Fruit fly (Drosophila melanogaster) whole organism, embryonic: ENCODE results near the gene CG3815.

Source experiments
- Atf3 ChIP-seq: fragments of 200-800 bp; sonication (Bioruptor generic); optimal IDR thresholded peaks from 3 replicates; lab custom pipeline; 2016; ENCODE audit warnings: missing biosample characterization, missing genetic modification characterization
- Awh ChIP-seq: fragments of 200-800 bp; sonication (Bioruptor generic); IDR thresholded peaks from 2 replicates; pipeline ENCODE4, ENCODE4 v1.3.6; 2022; ENCODE audit warnings: missing biosample characterization, missing genetic modification characterization
- CG10543 ChIP-seq: fragments of 200-800 bp; sonication (Bioruptor generic); optimal IDR thresholded peaks from 3 replicates; lab custom pipeline; 2017; ENCODE audit warnings: missing biosample characterization, mild to moderate bottlenecking, missing genetic modification characterization, moderate library complexity
- CG11085 ChIP-seq: fragments of 200-800 bp; sonication (Bioruptor generic); IDR thresholded peaks from 2 replicates; pipeline ENCODE4 v1.3.6; 2022; ENCODE audit warnings: missing biosample characterization, missing genetic modification characterization
- CG12744 ChIP-seq: fragments of 200-800 bp; sonication (Bioruptor generic); optimal IDR thresholded peaks from 2 replicates; lab custom pipeline; 2016; ENCODE audit warnings: missing biosample characterization, missing genetic modification characterization
- CG13424 ChIP-seq: fragments of 200-800 bp; sonication (Bioruptor generic); optimal IDR thresholded peaks from 2 replicates; lab custom pipeline; 2019; ENCODE audit warnings: missing biosample characterization, mild to moderate bottlenecking, missing genetic modification characterization, moderate library complexity
- CG15011 ChIP-seq: fragments of 200-800 bp; sonication (Bioruptor generic); optimal IDR thresholded peaks from 3 replicates; lab custom pipeline; 2018; ENCODE audit warnings: missing biosample characterization, mild to moderate bottlenecking, missing genetic modification characterization
- CG16815 ChIP-seq: fragments of 200-800 bp; sonication (Bioruptor generic); optimal IDR thresholded peaks from 3 replicates; lab custom pipeline; 2017; ENCODE audit warnings: missing biosample characterization, mild to moderate bottlenecking, missing genetic modification characterization
- CG18262 ChIP-seq: fragments of 200-800 bp; optimal IDR thresholded peaks from 3 replicates; lab custom pipeline; 2019; ENCODE audit warnings: missing biosample characterization, mild to moderate bottlenecking, missing genetic modification characterization, moderate library complexity
- CG2678 ChIP-seq: fragments of 200-800 bp; sonication (Bioruptor generic); optimal IDR thresholded peaks from 3 replicates; lab custom pipeline; 2019; ENCODE audit warnings: missing biosample characterization, mild to moderate bottlenecking, missing genetic modification characterization, moderate library complexity
- CG2875 ChIP-seq: fragments of 200-800 bp; sonication (Bioruptor generic); optimal IDR thresholded peaks from 2 replicates; lab custom pipeline; 2017; ENCODE audit warnings: missing biosample characterization, mild to moderate bottlenecking, missing genetic modification characterization, missing genetic modification reagents
- CG5245 ChIP-seq: fragments of 200-800 bp; sonication (Bioruptor generic); optimal IDR thresholded peaks from 3 replicates; lab custom pipeline; 2016; ENCODE audit warnings: missing biosample characterization, missing genetic modification characterization
- CG7271 ChIP-seq: fragments of 200-800 bp; sonication (Bioruptor generic); optimal IDR thresholded peaks from 2 replicates; lab custom pipeline; 2018; ENCODE audit warnings: missing biosample characterization, mild to moderate bottlenecking, missing genetic modification characterization, moderate library complexity
- CG7963 ChIP-seq: fragments of 200-800 bp; sonication (Bioruptor generic); IDR thresholded peaks from 3 replicates; pipeline ENCODE4 v1.3.6; 2022; ENCODE audit warnings: missing biosample characterization, missing genetic modification characterization; ENCODE audit not compliant: partially characterized antibody
- CG8359 ChIP-seq: fragments of 200-800 bp; sonication (Bioruptor generic); optimal IDR thresholded peaks from 2 replicates; lab custom pipeline; 2017; ENCODE audit warnings: missing biosample characterization, mild to moderate bottlenecking, missing genetic modification characterization, borderline replicate concordance
- CG8924 ChIP-seq: fragments of 200-800 bp; optimal IDR thresholded peaks from 3 replicates; lab custom pipeline; 2019; ENCODE audit warnings: missing biosample characterization, mild to moderate bottlenecking, missing genetic modification characterization, moderate library complexity
- CG8944 ChIP-seq: fragments of 200-800 bp; sonication (Bioruptor generic); optimal IDR thresholded peaks from 3 replicates; lab custom pipeline; 2016; ENCODE audit warnings: missing biosample characterization, missing genetic modification characterization
- CoRest ChIP-seq: fragments of 200-800 bp; sonication (Bioruptor generic); optimal IDR thresholded peaks from 3 replicates; lab custom pipeline; 2018; ENCODE audit warnings: missing biosample characterization, mild to moderate bottlenecking, missing genetic modification characterization, moderate library complexity
- Dref ChIP-seq: fragments of 200-800 bp; sonication (Bioruptor generic); IDR thresholded peaks from 2 replicates; pipeline ENCODE4 v1.3.6; 2022; ENCODE audit warnings: missing biosample characterization, missing genetic modification characterization
- Ets65A ChIP-seq: fragments of 200-800 bp; sonication (Bioruptor generic); peaks from one replicate; lab custom pipeline; 2016; ENCODE audit warnings: missing biosample characterization, missing genetic modification characterization
- HHEX ChIP-seq: fragments of 200-800 bp; sonication (Bioruptor generic); optimal IDR thresholded peaks from 3 replicates; lab custom pipeline; 2017; ENCODE audit warnings: missing biosample characterization, mild to moderate bottlenecking, missing genetic modification characterization, missing genetic modification reagents
- Hr3 ChIP-seq: fragments of 200-800 bp; sonication (Bioruptor generic); optimal IDR thresholded peaks from 3 replicates; lab custom pipeline; 2016; ENCODE audit warnings: missing biosample characterization, missing genetic modification characterization
- Hr51 ChIP-seq, 2 experiments: fragments of 200-800 bp; sonication (Bioruptor generic); optimal IDR thresholded peaks; 2 replicates in 1 of 2; 3 replicates in 1 of 2; lab custom pipeline; 2016 to 2018; ENCODE audit warnings: missing biosample characterization in 2 of 2, missing genetic modification characterization in 2 of 2, mild to moderate bottlenecking in 1 of 2, moderate library complexity in 1 of 2
- MBD-R2 ChIP-seq: fragments of 200-800 bp; sonication (Bioruptor generic); IDR thresholded peaks from 2 replicates; pipeline ENCODE4 v1.3.6; 2022; ENCODE audit warnings: missing biosample characterization, missing genetic modification characterization
- Mes4 ChIP-seq: fragments of 200-800 bp; sonication (Bioruptor generic); optimal IDR thresholded peaks from 2 replicates; lab custom pipeline; 2016; ENCODE audit warnings: missing biosample characterization, missing genetic modification characterization
- NK7.1 ChIP-seq: fragments of 200-800 bp; sonication (Bioruptor generic); optimal IDR thresholded peaks from 3 replicates; lab custom pipeline; 2016; ENCODE audit warnings: missing biosample characterization, missing genetic modification characterization
- Pdp1 ChIP-seq, 2 experiments: fragments of 200-800 bp; sonication (Bioruptor generic); optimal IDR thresholded peaks; 3 replicates each; lab custom pipeline; 2016; ENCODE audit warnings: missing biosample characterization in 2 of 2, missing genetic modification characterization in 2 of 2, mild to moderate bottlenecking in 1 of 2, moderate library complexity in 1 of 2
- Scr ChIP-seq: fragments of 200-800 bp; sonication (Bioruptor generic); IDR thresholded peaks from 2 replicates; pipeline ENCODE4 v1.3.6; 2022; ENCODE audit warnings: missing biosample characterization, missing genetic modification characterization; ENCODE audit not compliant: partially characterized antibody
- aop ChIP-seq: fragments of 200-800 bp; sonication (Bioruptor generic); IDR thresholded peaks from 2 replicates; pipeline ENCODE4 v1.3.6; 2022; ENCODE audit warnings: missing biosample characterization, missing genetic modification characterization
- bcd ChIP-seq: fragments of 200-800 bp; sonication (Bioruptor generic); optimal IDR thresholded peaks from 2 replicates; lab custom pipeline; 2017; ENCODE audit warnings: missing biosample characterization, mild to moderate bottlenecking, missing genetic modification characterization
- cato ChIP-seq: fragments of 200-800 bp; sonication (Bioruptor generic); optimal IDR thresholded peaks from 2 replicates; lab custom pipeline; 2016; ENCODE audit warnings: missing biosample characterization, missing genetic modification characterization, borderline replicate concordance
- crol ChIP-seq: fragments of 200-800 bp; sonication (Bioruptor generic); IDR thresholded peaks from 2 replicates; pipeline ENCODE4 v1.3.6; 2022; ENCODE audit warnings: missing biosample characterization, missing genetic modification characterization
- dan ChIP-seq: fragments of 200-800 bp; sonication (Bioruptor generic); IDR thresholded peaks from 2 replicates; pipeline ENCODE4 v1.3.6; 2022; ENCODE audit warnings: missing biosample characterization, missing genetic modification characterization
- dati ChIP-seq: fragments of 200-800 bp; sonication (Bioruptor generic); IDR thresholded peaks from 2 replicates; pipeline ENCODE4 v1.3.6; 2022; ENCODE audit warnings: missing biosample characterization, missing genetic modification characterization
- dmrt11E ChIP-seq: fragments of 200-800 bp; sonication (Bioruptor generic); optimal IDR thresholded peaks from 3 replicates; lab custom pipeline; 2018; ENCODE audit warnings: missing biosample characterization, mild to moderate bottlenecking, missing genetic modification characterization, moderate library complexity
- eve ChIP-seq, 2 experiments: fragments of >200 bp; optimal IDR thresholded peaks; 2 replicates each; lab custom pipeline; 2017; ENCODE audit warnings: missing biosample characterization in 2 of 2, missing genetic modification characterization in 2 of 2
- ken ChIP-seq: fragments of 200-800 bp; sonication (Bioruptor generic); IDR thresholded peaks from 3 replicates; pipeline ENCODE4 v1.3.6; 2022; ENCODE audit warnings: missing biosample characterization, missing genetic modification characterization
- knrl ChIP-seq: fragments of 200-800 bp; sonication (Bioruptor generic); IDR thresholded peaks from 3 replicates; pipeline ENCODE4 v1.3.6; 2022; ENCODE audit warnings: missing biosample characterization, missing genetic modification characterization; ENCODE audit not compliant: partially characterized antibody
- luna ChIP-seq: fragments of 200-800 bp; sonication (Bioruptor generic); optimal IDR thresholded peaks from 2 replicates; lab custom pipeline; 2016; ENCODE audit warnings: missing biosample characterization, missing genetic modification characterization
- pnt ChIP-seq: fragments of 200-800 bp; sonication (Bioruptor generic); optimal IDR thresholded peaks from 3 replicates; lab custom pipeline; 2016; ENCODE audit warnings: missing biosample characterization, missing genetic modification characterization
- pzg ChIP-seq: fragments of 200-800 bp; sonication (Bioruptor generic); optimal IDR thresholded peaks from 3 replicates; lab custom pipeline; 2018; ENCODE audit warnings: missing biosample characterization, mild to moderate bottlenecking, missing genetic modification characterization, moderate library complexity
- sc ChIP-seq, 3 experiments: fragments of >200 bp in 2 of 3; fragments of 200-800 bp in 1 of 3; sonication (Bioruptor generic) in 1 of 3; optimal IDR thresholded peaks; 2 replicates in 2 of 3; 3 replicates in 1 of 3; lab custom pipeline; 2017; ENCODE audit warnings: mild to moderate bottlenecking in 1 of 3, missing biosample characterization in 1 of 3, missing genetic modification characterization in 1 of 3, missing genetic modification reagents in 1 of 3
- sens-2 ChIP-seq: fragments of 200-800 bp; sonication (Bioruptor generic); IDR thresholded peaks from 2 replicates; pipeline ENCODE4 v1.3.6; 2022; ENCODE audit warnings: missing biosample characterization, missing genetic modification characterization
- slou ChIP-seq: fragments of 200-800 bp; sonication (Bioruptor generic); optimal IDR thresholded peaks from 3 replicates; lab custom pipeline; 2016; ENCODE audit warnings: missing biosample characterization, missing genetic modification characterization
- sr ChIP-seq: fragments of 200-800 bp; sonication (Bioruptor generic); IDR thresholded peaks from 3 replicates; pipeline ENCODE4 v1.3.6; 2022; ENCODE audit warnings: missing biosample characterization, missing genetic modification characterization
- tgo ChIP-seq: fragments of 200-800 bp; sonication (Bioruptor generic); IDR thresholded peaks from 3 replicates; pipeline ENCODE4 v1.3.6; 2022; ENCODE audit warnings: missing biosample characterization, missing genetic modification characterization
- toy ChIP-seq: fragments of 200-800 bp; sonication (Bioruptor generic); IDR thresholded peaks from 2 replicates; pipeline ENCODE4 v1.3.6; 2022; ENCODE audit warnings: missing biosample characterization, missing genetic modification characterization
- wek ChIP-seq: fragments of 200-800 bp; sonication (Bioruptor generic); optimal IDR thresholded peaks from 3 replicates; lab custom pipeline; 2018; ENCODE audit warnings: missing biosample characterization, mild to moderate bottlenecking, missing genetic modification characterization, moderate library complexity
- z ChIP-seq: fragments of 200-800 bp; sonication (Bioruptor generic); IDR thresholded peaks from 3 replicates; pipeline ENCODE4 v1.3.6; 2022; ENCODE audit warnings: missing biosample characterization, missing genetic modification characterization
- zen2 ChIP-seq: fragments of 200-800 bp; sonication (Bioruptor generic); IDR thresholded peaks from 3 replicates; pipeline ENCODE4 v1.3.6; 2022; ENCODE audit warnings: missing biosample characterization, missing genetic modification characterization; ENCODE audit not compliant: partially characterized antibody

Gene CG3815

dm6 chrX:6295129-6295539 lies at the start of gene CG3815, which contains the start of gene CG15891 (continued):
- no peak for TF ChIP-seq dan (GFP tag; lab: Robert Waterston, UW)
- TF ChIP-seq CG16815 (GFP tag; lab: Kevin White, UChicago): peak; percentile 28
- TF ChIP-seq CG13424 (tag; lab: Kevin White, UChicago): peak; percentile 70
- peak; percentile 55; the same call in 1 of the 2 replicates for TF ChIP-seq Scr
- TF ChIP-seq dmrt11E (tag; lab: Kevin White, UChicago): peak; percentile 34
- no peak for TF ChIP-seq CG5245
- TF ChIP-seq CG7271: no peak
- TF ChIP-seq pnt (GFP tag; lab: Kevin White, UChicago): peak; percentile 25
- TF ChIP-seq HHEX: no peak
- TF ChIP-seq Mes4 (GFP tag; lab: Kevin White, UChicago): no peak
- no peak for TF ChIP-seq aop (GFP tag; lab: Robert Waterston, UW)
- peak; percentile 23 for TF ChIP-seq NK7.1 (GFP tag; lab: Kevin White, UChicago)
- TF ChIP-seq ken: 0 out of 3 replicates have a peak, but pooled peaks have one; percentile 27
- TF ChIP-seq CG2678 (tag; lab: Kevin White, UChicago): no peak
- no peak for TF ChIP-seq Hr51 (GFP tag; optimal IDR thresholded peaks at IDR 0.05; lab: Kevin White, UChicago)
- peak; percentile 77 for TF ChIP-seq CoRest
- TF ChIP-seq Hr3 (GFP tag; lab: Kevin White, UChicago): peak; percentile 51
- peak; percentile 94 for TF ChIP-seq Ets65A (GFP tag; lab: Kevin White, UChicago)
- peak; percentile 59; the same call in 2 of the 3 replicates for TF ChIP-seq knrl
- no peak for TF ChIP-seq sens-2 (GFP tag; lab: Robert Waterston, UW)
- TF ChIP-seq pzg (GFP tag; lab: Kevin White, UChicago): peak; percentile 73
- TF ChIP-seq Atf3 (GFP tag; lab: Kevin White, UChicago): peak; percentile 53
- peak; percentile 61 for TF ChIP-seq bcd (GFP tag; lab: Kevin White, UChicago)
- TF ChIP-seq CG2875: no peak
- TF ChIP-seq Pdp1 (GFP tag; optimal IDR thresholded peaks at IDR 0.05; lab: Kevin White, UChicago): peak; percentile 41 to 48
- TF ChIP-seq luna: no peak
- TF ChIP-seq toy (GFP tag; lab: Robert Waterston, UW): no peak
- TF ChIP-seq sc (optimal IDR thresholded peaks at IDR 0.05; lab: Kevin White, UChicago): no peak
- no peak for TF ChIP-seq sc (GFP tag; optimal IDR thresholded peaks at IDR 0.05; lab: Kevin White, UChicago)
- peak; percentile 57 for TF ChIP-seq crol (GFP tag; lab: Robert Waterston, UW)
- TF ChIP-seq z (GFP tag; lab: Robert Waterston, UW): no peak
- peak; percentile 48 for TF ChIP-seq CG18262 (tag; lab: Kevin White, UChicago)
- no peak for TF ChIP-seq CG12744 (GFP tag; lab: Kevin White, UChicago)
- peak; percentile 93 for TF ChIP-seq MBD-R2 (GFP tag; lab: Robert Waterston, UW)
- TF ChIP-seq Awh (GFP tag; lab: Robert Waterston, UW): no peak
- no peak for TF ChIP-seq sr
- TF ChIP-seq eve (GFP tag; optimal IDR thresholded peaks at IDR 0.05; lab: Kevin White, UChicago): no peak
- peak; percentile 67 for TF ChIP-seq Dref
- TF ChIP-seq CG8944 (GFP tag; lab: Kevin White, UChicago): peak; percentile 23
- TF ChIP-seq cato (GFP tag; lab: Kevin White, UChicago): no peak
- peak; percentile 27 for TF ChIP-seq wek (GFP tag; lab: Kevin White, UChicago)
- TF ChIP-seq CG10543 (GFP tag; lab: Kevin White, UChicago): no peak
- TF ChIP-seq slou: no peak
- peak; percentile 30; the same call in 1 of the 2 replicates for TF ChIP-seq CG11085
- no peak for TF ChIP-seq CG7963 (GFP tag; lab: Robert Waterston, UW)
- TF ChIP-seq dati: no peak
- no peak for TF ChIP-seq zen2 (GFP tag; lab: Robert Waterston, UW)
- TF ChIP-seq tgo: peak; percentile 49; the same call in 1 of the 3 replicates
- no peak for TF ChIP-seq CG15011 (GFP tag; lab: Kevin White, UChicago)
- peak; percentile 55 for TF ChIP-seq CG8924 (tag; lab: Kevin White, UChicago)
- TF ChIP-seq CG8359 (GFP tag; lab: Kevin White, UChicago): no peak
